Fruit fly (Drosophila melanogaster): ENCODE measurements around the gene CG8202.

CG8202 gene

dm6 chr3R:8746354-8746753 is 14.5 kb downstream of the CG8202 start (continued):
- TF ChIP-seq CG2678 (tag; optimal IDR thresholded peaks at IDR 0.05) (peak; percentile 66), CG11504 (tag; optimal IDR thresholded peaks at IDR 0.05) (peak; percentile 79), Meics (GFP tag; optimal IDR thresholded peaks at IDR 0.05) (peak; percentile 46), CoRest (tag; optimal IDR thresholded peaks at IDR 0.05) (peak; percentile 67), onecut (GFP tag; IDR thresholded peaks at IDR 0.05) (peak; percentile 80; the same call in 1 of the 2 replicates), bsh (GFP tag; optimal IDR thresholded peaks at IDR 0.05) (peak in 1 of 2 experiments; percentile 75), unpg (GFP tag; optimal IDR thresholded peaks at IDR 0.05) (peak; percentile 77), CG10267 (tag; optimal IDR thresholded peaks at IDR 0.05) (peak; percentile 62), Dip2 (GFP tag; IDR thresholded peaks at IDR 0.05) (no peak), lmd (GFP tag; IDR thresholded peaks at IDR 0.05) (peak; percentile 59), CG30020 (tag; optimal IDR thresholded peaks at IDR 0.05) (no peak), tgo (GFP tag; IDR thresholded peaks at IDR 0.05) (peak; percentile 60), ro (GFP tag; IDR thresholded peaks at IDR 0.05) (no peak; the same call in 1 of the 2 replicates), lola (GFP tag; optimal IDR thresholded peaks at IDR 0.05) (peak in 1 of 3 experiments; percentile 65), D (optimal IDR thresholded peaks at IDR 0.05) (no peak), D (GFP tag; optimal IDR thresholded peaks at IDR 0.05) (peak; percentile 38), tap (tag; optimal IDR thresholded peaks at IDR 0.05) (peak; percentile 37)

dm6 chr3R:8747134-8747870 is 15.4 kb downstream of the CG8202 start, which contains the start of the genes CG9801 and Nasp:
TSS of gene CG9801 (minus strand) at chr3R:8747675.
TSS of gene Nasp (plus strand) at chr3R:8747798.
- TF ChIP-seq MTF-1 (GFP tag; optimal IDR thresholded peaks at IDR 0.05; ENCODE audit: borderline replicate concordance) (no peak), Hey (tag; optimal IDR thresholded peaks at IDR 0.05) (no peak), gsb (GFP tag; IDR thresholded peaks at IDR 0.05) (no peak), CG11723 (GFP tag; optimal IDR thresholded peaks at IDR 0.05) (no peak), CG13287 (GFP tag; IDR thresholded peaks at IDR 0.05; ENCODE audit: partially characterized antibody) (peak; percentile 79), Fer2 (tag; optimal IDR thresholded peaks at IDR 0.05) (no peak), zf30C (GFP tag; optimal IDR thresholded peaks at IDR 0.05) (no peak), gro (GFP tag; optimal IDR thresholded peaks at IDR 0.05) (peak; percentile 34), Abd-B (GFP tag; optimal IDR thresholded peaks at IDR 0.05) (peak; percentile 36), CG3163 (GFP tag; optimal IDR thresholded peaks at IDR 0.05) (peak; percentile 46), B-H1 (GFP tag; IDR thresholded peaks at IDR 0.05) (no peak), p53 (GFP tag; optimal IDR thresholded peaks at IDR 0.05) (peak; percentile 81), CG1792 (GFP tag; optimal IDR thresholded peaks at IDR 0.05) (no peak), CG8290 (GFP tag; optimal IDR thresholded peaks at IDR 0.05) (peak; percentile 51), CG8290 (tag; optimal IDR thresholded peaks at IDR 0.05) (peak in 1 of 2 experiments; percentile 75), CG7556 (GFP tag; optimal IDR thresholded peaks at IDR 0.05) (no peak), ato (GFP tag; IDR thresholded peaks at IDR 0.05; ENCODE audit: partially characterized antibody) (peak; percentile 63; the same call in 1 of the 2 replicates), Hand (GFP tag; optimal IDR thresholded peaks at IDR 0.05) (no peak), vvl (GFP tag; IDR thresholded peaks at IDR 0.05) (peak; percentile 61), CG3281 (GFP tag; optimal IDR thresholded peaks at IDR 0.05) (peak; percentile 11), Camta (GFP tag; optimal IDR thresholded peaks at IDR 0.05) (no peak), cwo (GFP tag; optimal IDR thresholded peaks at IDR 0.05) (no peak), Mad (GFP tag; optimal IDR thresholded peaks at IDR 0.05) (peak; percentile 25), HHEX (GFP tag; optimal IDR thresholded peaks at IDR 0.05) (no peak), CG3407 (GFP tag; optimal IDR thresholded peaks at IDR 0.05) (no peak), CG33213 (GFP tag; optimal IDR thresholded peaks at IDR 0.05) (peak; percentile 81), dm (GFP tag; optimal IDR thresholded peaks at IDR 0.05) (peak; percentile 35), gfzf (GFP tag; optimal IDR thresholded peaks at IDR 0.05) (peak; percentile 97), CG9609 (GFP tag; optimal IDR thresholded peaks at IDR 0.05) (no peak), CG10431 (GFP tag; optimal IDR thresholded peaks at IDR 0.05) (no peak), CG11504 (tag; optimal IDR thresholded peaks at IDR 0.05) (peak; percentile 66), CG7271 (tag; optimal IDR thresholded peaks at IDR 0.05) (no peak), CG4282 (GFP tag; optimal IDR thresholded peaks at IDR 0.05) (no peak)

Measured in whole organism, embryonic.